Fruit fly (Drosophila melanogaster) whole organism, wandering third instar larva: ENCODE data around the gene NaPi-III.

Experiments used
- Abd-B ChIP-seq: fragments of >200 bp; optimal IDR thresholded peaks from 2 replicates; lab custom pipeline; 2017; ENCODE audit warnings: missing biosample characterization, missing genetic modification characterization
- CG32264 ChIP-seq: fragments of 200-800 bp; sonication (Bioruptor generic); optimal IDR thresholded peaks from 2 replicates; lab custom pipeline; 2016; ENCODE audit warnings: missing biosample characterization, missing genetic modification characterization
- CG9705 ChIP-seq: fragments of 200-800 bp; sonication (Bioruptor generic); optimal IDR thresholded peaks from 2 replicates; lab custom pipeline; 2018; ENCODE audit warnings: missing biosample characterization, mild to moderate bottlenecking, missing genetic modification characterization
- CrebA ChIP-seq: fragments of 200-800 bp; sonication (Bioruptor generic); optimal IDR thresholded peaks from 2 replicates; lab custom pipeline; 2016; ENCODE audit warnings: missing biosample characterization, mild to moderate bottlenecking, missing genetic modification characterization, borderline replicate concordance
- Dfd ChIP-seq: fragments of >200 bp; optimal IDR thresholded peaks from 2 replicates; lab custom pipeline; 2017; ENCODE audit warnings: missing biosample characterization, missing genetic modification characterization
- GATAd ChIP-seq: sonication (Bioruptor generic); optimal IDR thresholded peaks from 2 replicates; lab custom pipeline; 2016; ENCODE audit warnings: missing biosample characterization, missing genetic modification characterization
- HLH106 ChIP-seq: fragments of 200-800 bp; optimal IDR thresholded peaks from 3 replicates; lab custom pipeline; 2019; ENCODE audit warnings: missing biosample characterization, mild to moderate bottlenecking, missing genetic modification characterization, moderate library complexity
- Hnf4 ChIP-seq: fragments of 200-800 bp; sonication (Bioruptor generic); optimal IDR thresholded peaks from 2 replicates; lab custom pipeline; 2016; ENCODE audit warnings: missing biosample characterization, mild to moderate bottlenecking, missing genetic modification characterization
- Hr78 ChIP-seq: fragments of >200 bp; optimal IDR thresholded peaks from 2 replicates; lab custom pipeline; 2017; ENCODE audit warnings: missing biosample characterization, missing genetic modification characterization
- Hr83 ChIP-seq: fragments of 200-300 bp; sonication (Bioruptor generic); optimal IDR thresholded peaks from 2 replicates; lab custom pipeline; 2016; ENCODE audit warnings: missing biosample characterization, mild to moderate bottlenecking, missing genetic modification characterization, moderate library complexity; ENCODE audit not compliant: poor library complexity, severe bottlenecking
- Jra ChIP-seq: sonication (Bioruptor generic); optimal IDR thresholded peaks from 2 replicates; lab custom pipeline; 2016; ENCODE audit warnings: missing biosample characterization, missing genetic modification characterization
- Mio ChIP-seq: sonication (Bioruptor generic); optimal IDR thresholded peaks from 2 replicates; lab custom pipeline; 2016; ENCODE audit warnings: missing biosample characterization, missing genetic modification characterization
- Myc ChIP-seq: fragments of >200 bp; optimal IDR thresholded peaks from 2 replicates; lab custom pipeline; 2017
- N ChIP-seq: fragments of >200 bp; optimal IDR thresholded peaks from 2 replicates; lab custom pipeline; 2018; ENCODE audit warnings: missing biosample characterization, missing external identifiers, missing genetic modification characterization
- OdsH ChIP-seq: fragments of 200-800 bp; sonication (Bioruptor generic); optimal IDR thresholded peaks from 2 replicates; lab custom pipeline; 2016; ENCODE audit warnings: missing biosample characterization, mild to moderate bottlenecking, missing genetic modification characterization
- Rel ChIP-seq, 2 experiments: fragments of 200-800 bp; sonication (Bioruptor generic) in 1 of 2; optimal IDR thresholded peaks; 2 replicates in 1 of 2; 3 replicates in 1 of 2; lab custom pipeline; 2016 to 2019; ENCODE audit warnings: mild to moderate bottlenecking in 2 of 2, missing biosample characterization in 2 of 2, missing genetic modification characterization in 2 of 2, moderate library complexity in 1 of 2
- Sp1 ChIP-seq: fragments of 200-800 bp; sonication (Bioruptor generic); optimal IDR thresholded peaks from 3 replicates; lab custom pipeline; 2019; ENCODE audit warnings: missing biosample characterization, mild to moderate bottlenecking, missing genetic modification characterization, moderate library complexity
- Vsx2 ChIP-seq: fragments of 200-300, 225-300 bp; sonication (Bioruptor generic); optimal IDR thresholded peaks from 2 replicates; lab custom pipeline; 2018; ENCODE audit warnings: missing biosample characterization, missing genetic modification characterization; ENCODE audit not compliant: partially characterized antibody
- br ChIP-seq: fragments of 200-800 bp; sonication (Bioruptor generic); optimal IDR thresholded peaks from 2 replicates; lab custom pipeline; 2016; ENCODE audit warnings: missing biosample characterization, missing genetic modification characterization
- brk ChIP-seq: fragments of 200-800 bp; sonication (Bioruptor generic); optimal IDR thresholded peaks from 2 replicates; lab custom pipeline; 2016; ENCODE audit warnings: missing biosample characterization, mild to moderate bottlenecking, missing genetic modification characterization
- dl ChIP-seq, 2 experiments: fragments of 175-275, 200-275 bp in 1 of 2; fragments of 200-275 bp in 1 of 2; sonication (Bioruptor generic); optimal IDR thresholded peaks; lab custom pipeline; 2018; ENCODE audit warnings: mild to moderate bottlenecking in 2 of 2, missing biosample characterization in 2 of 2, missing genetic modification characterization in 2 of 2, moderate library complexity in 2 of 2; ENCODE audit not compliant: partially characterized antibody in 2 of 2, insufficient read depth in 1 of 2
- dmrt93B ChIP-seq: fragments of 200-800 bp; sonication (Bioruptor generic); optimal IDR thresholded peaks from 2 replicates; lab custom pipeline; 2018; ENCODE audit warnings: missing biosample characterization, mild to moderate bottlenecking, missing genetic modification characterization
- dsf ChIP-seq: sonication (Bioruptor generic); optimal IDR thresholded peaks from 2 replicates; lab custom pipeline; 2016; ENCODE audit warnings: missing biosample characterization, missing genetic modification characterization, borderline replicate concordance
- ey ChIP-seq: fragments of 200-800 bp; sonication (Bioruptor generic); optimal IDR thresholded peaks from 2 replicates; lab custom pipeline; 2016; ENCODE audit warnings: missing biosample characterization, missing genetic modification characterization
- foxo ChIP-seq, 2 experiments: fragments of 200-800 bp; sonication (Bioruptor generic); optimal IDR thresholded peaks; 2 replicates in 1 of 2; 3 replicates in 1 of 2; lab custom pipeline; 2016 to 2017; ENCODE audit warnings: missing biosample characterization in 2 of 2, missing genetic modification characterization in 2 of 2
- fru ChIP-seq: fragments of 200-800 bp; sonication (Bioruptor generic); optimal IDR thresholded peaks from 3 replicates; lab custom pipeline; 2016; ENCODE audit warnings: missing biosample characterization, mild to moderate bottlenecking, missing genetic modification characterization
- h ChIP-seq: fragments of 200-800 bp; sonication (Bioruptor generic); optimal IDR thresholded peaks from 3 replicates; lab custom pipeline; 2016; ENCODE audit warnings: missing biosample characterization, mild to moderate bottlenecking, missing genetic modification characterization
- jim ChIP-seq: fragments of 175-275, 200-325 bp; sonication (Bioruptor generic); optimal IDR thresholded peaks from 2 replicates; lab custom pipeline; 2016; ENCODE audit warnings: missing biosample characterization, mild to moderate bottlenecking, missing genetic modification characterization
- lola ChIP-seq: fragments of >200 bp; optimal IDR thresholded peaks from 2 replicates; lab custom pipeline; 2017; ENCODE audit warnings: missing biosample characterization, missing genetic modification characterization
- pan ChIP-seq: fragments of >200 bp; optimal IDR thresholded peaks from 2 replicates; lab custom pipeline; 2017
- psq ChIP-seq: fragments of 200-800 bp; sonication (Bioruptor generic); optimal IDR thresholded peaks from 3 replicates; lab custom pipeline; 2017; ENCODE audit warnings: missing biosample characterization, mild to moderate bottlenecking, missing genetic modification characterization, moderate library complexity
- rgr ChIP-seq: fragments of 200-800 bp; sonication (Bioruptor generic); optimal IDR thresholded peaks from 3 replicates; lab custom pipeline; 2016; ENCODE audit warnings: missing biosample characterization, mild to moderate bottlenecking, missing genetic modification characterization
- sage ChIP-seq: fragments of 200-800 bp; sonication (Bioruptor generic); optimal IDR thresholded peaks from 2 replicates; lab custom pipeline; 2016; ENCODE audit warnings: missing biosample characterization, mild to moderate bottlenecking, missing genetic modification characterization
- sv ChIP-seq: fragments of 200-800 bp; sonication (Bioruptor generic); optimal IDR thresholded peaks from 3 replicates; lab custom pipeline; 2016; ENCODE audit warnings: missing biosample characterization, missing genetic modification characterization
- tai ChIP-seq: sonication (Bioruptor generic); optimal IDR thresholded peaks from 2 replicates; lab custom pipeline; 2016; ENCODE audit warnings: missing biosample characterization, missing genetic modification characterization
- woc ChIP-seq: sonication (Bioruptor generic); optimal IDR thresholded peaks from 2 replicates; lab custom pipeline; 2016; ENCODE audit warnings: missing biosample characterization, mild to moderate bottlenecking, missing genetic modification characterization

The NaPi-III gene

dm6 chr3L:11123088-11123487 lies at the start of gene NaPi-III, which contains the start of gene Ufd1:
TSS of gene NaPi-III (plus strand) at chr3L:11123348.
TSS of gene Ufd1 (minus strand) at chr3L:11123216.
- TF ChIP-seq foxo (GFP tag; optimal IDR thresholded peaks at IDR 0.05; lab: Kevin White, UChicago) (peak in 1 of 2 experiments; percentile 30), woc (no peak), Jra (GFP tag; lab: Kevin White, UChicago) (peak; percentile 51), Rel (GFP tag; optimal IDR thresholded peaks at IDR 0.05; lab: Kevin White, UChicago) (no peak), Rel (tag; optimal IDR thresholded peaks at IDR 0.05; lab: Kevin White, UChicago) (peak; percentile 59), HLH106 (tag; lab: Kevin White, UChicago) (peak; percentile 21), psq (no peak), h (GFP tag; lab: Kevin White, UChicago) (peak; percentile 43), Hr83 (GFP tag; lab: Kevin White, UChicago) (peak; percentile 62), pan (lab: Kevin White, UChicago) (no peak), OdsH (no peak), Hr78 (no peak), rgr (GFP tag; lab: Kevin White, UChicago) (peak; percentile 29), dl (GFP tag; optimal IDR thresholded peaks at IDR 0.05; lab: Kevin White, UChicago; ENCODE audit: insufficient read depth in 1 of 2, partially characterized antibody in 2 of 2) (no peak), Dfd (GFP tag; lab: Kevin White, UChicago) (no peak), Myc (lab: Kevin White, UChicago) (peak; percentile 74), Sp1 (GFP tag; lab: Kevin White, UChicago) (peak; percentile 36), jim (GFP tag; lab: Kevin White, UChicago) (peak; percentile 81)

DNA sequence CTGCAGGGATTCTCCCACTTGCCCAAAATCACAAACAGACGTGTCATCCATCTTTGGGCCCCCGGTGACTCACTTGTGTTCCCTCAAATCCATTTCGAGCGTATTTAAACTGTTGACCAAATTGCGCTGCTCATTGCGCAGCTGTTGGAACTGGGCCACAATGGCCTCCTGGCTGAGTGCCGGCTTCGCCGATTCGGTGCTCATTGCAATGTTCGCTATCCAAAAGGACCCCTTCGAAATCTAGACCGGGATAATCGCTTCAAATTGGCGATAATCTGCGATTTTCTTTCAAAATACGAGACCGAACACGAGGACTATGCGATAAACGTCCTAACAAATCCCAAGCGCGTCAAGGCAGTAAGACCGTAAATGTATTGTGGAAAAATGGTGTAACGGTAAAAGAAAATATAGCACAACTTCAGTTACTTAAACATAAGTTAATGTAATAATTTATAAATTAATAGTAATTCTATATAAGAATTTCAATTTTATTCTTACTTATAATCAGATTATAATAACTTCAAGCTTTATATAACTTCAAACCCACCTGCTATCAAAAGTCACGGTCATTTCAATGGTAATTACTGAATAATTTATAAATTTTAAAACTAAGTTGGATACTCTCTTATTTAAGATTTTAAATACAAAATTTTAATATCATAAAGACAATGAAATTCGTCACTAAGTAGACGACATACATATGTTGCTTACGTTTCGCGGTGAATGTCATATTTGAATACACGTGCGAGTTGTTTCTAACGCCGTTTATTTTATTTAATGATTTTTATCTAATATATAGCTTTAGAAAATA lies 48.9 kb upstream of the NaPi-III start, which contains the start of the genes Pfdn2 and Noc1:
TSS of gene Pfdn2 (minus strand) at position 346 of the 811 bp plus-strand sequence.
TSS of gene Noc1 (plus strand) at position 727 of the 811 bp plus-strand sequence.
- TF ChIP-seq foxo (GFP tag; optimal IDR thresholded peaks at IDR 0.05; lab: Kevin White, UChicago): no peak
- peak; percentile 24 for TF ChIP-seq sv (GFP tag; lab: Kevin White, UChicago)
- TF ChIP-seq tai: no peak
- peak; percentile 51 for TF ChIP-seq dsf (GFP tag; lab: Kevin White, UChicago)
- no peak for TF ChIP-seq ey (GFP tag; lab: Kevin White, UChicago)
- TF ChIP-seq br (GFP tag; lab: Kevin White, UChicago): no peak
- TF ChIP-seq Mio (GFP tag; lab: Kevin White, UChicago): no peak
- TF ChIP-seq Myc (lab: Kevin White, UChicago): peak; percentile 55
- TF ChIP-seq sage: no peak
- TF ChIP-seq rgr (GFP tag; lab: Kevin White, UChicago): no peak
- TF ChIP-seq Sp1 (GFP tag; lab: Kevin White, UChicago): no peak
- no peak for TF ChIP-seq h (GFP tag; lab: Kevin White, UChicago)
- peak; percentile 54 for TF ChIP-seq psq
- TF ChIP-seq Abd-B (GFP tag; lab: Kevin White, UChicago): no peak
- TF ChIP-seq, all 38 proteins: peak for 4

DNA sequence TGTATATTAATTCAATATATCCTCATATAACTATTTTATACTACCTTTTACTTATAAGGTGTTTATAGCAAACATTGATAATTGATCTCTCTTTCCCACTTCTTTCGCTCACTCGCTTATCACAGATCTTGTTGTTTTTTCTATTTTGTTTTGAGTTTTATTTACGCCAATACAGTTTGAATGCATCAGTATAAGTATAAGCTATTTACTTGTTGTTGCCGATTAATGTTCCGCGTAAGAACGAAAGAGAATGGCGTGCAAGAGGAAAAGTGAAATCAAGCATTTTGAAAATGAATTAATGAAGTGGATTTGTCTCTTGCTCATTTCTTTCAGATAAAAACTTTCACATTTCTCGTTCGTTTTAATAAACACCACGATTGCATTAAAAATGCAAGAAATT lies 39.5 kb upstream of the NaPi-III start:
- TF ChIP-seq pan (lab: Kevin White, UChicago) (no peak), dmrt93B (no peak), Myc (lab: Kevin White, UChicago) (no peak), Hr78 (no peak), HLH106 (tag; lab: Kevin White, UChicago) (no peak), h (GFP tag; lab: Kevin White, UChicago) (no peak), GATAd (GFP tag; lab: Kevin White, UChicago) (no peak), woc (no peak), tai (no peak), rgr (GFP tag; lab: Kevin White, UChicago) (peak; percentile 87), psq (peak; percentile 60), br (GFP tag; lab: Kevin White, UChicago) (no peak)
- TF ChIP-seq, all 38 proteins: peak for 2

dm6 chr3L:11084557-11085231 lies 38.5 kb upstream of the NaPi-III start:
- TF ChIP-seq foxo (GFP tag; optimal IDR thresholded peaks at IDR 0.05; lab: Kevin White, UChicago) (no peak), ey (GFP tag; lab: Kevin White, UChicago) (peak; percentile 89), lola (GFP tag; lab: Kevin White, UChicago) (no peak), Hnf4 (no peak), pan (lab: Kevin White, UChicago) (no peak), tai (no peak), dmrt93B (no peak), CG9705 (no peak), woc (peak; percentile 49), Vsx2 (GFP tag; lab: Kevin White, UChicago) (no peak), OdsH (peak; percentile 87), HLH106 (tag; lab: Kevin White, UChicago) (no peak), Abd-B (GFP tag; lab: Kevin White, UChicago) (no peak), CG32264 (GFP tag; lab: Kevin White, UChicago) (peak; percentile 56), fru (GFP tag; lab: Kevin White, UChicago) (no peak), CrebA (GFP tag; lab: Kevin White, UChicago) (no peak), Jra (GFP tag; lab: Kevin White, UChicago) (no peak), Mio (GFP tag; lab: Kevin White, UChicago) (no peak), Hr83 (GFP tag; lab: Kevin White, UChicago) (no peak), Sp1 (GFP tag; lab: Kevin White, UChicago) (no peak), br (GFP tag; lab: Kevin White, UChicago) (peak; percentile 74), psq (peak; percentile 70), sage (peak; percentile 51), N (GFP tag; lab: Kevin White, UChicago) (no peak), rgr (GFP tag; lab: Kevin White, UChicago) (peak; percentile 88), brk (GFP tag; lab: Kevin White, UChicago) (no peak)
